Fruit fly (Drosophila melanogaster) whole organism, prepupa: Measurements from ENCODE around the gene Mzt1.

Experiments
- Blimp-1 ChIP-seq: fragments of 200-800 bp; sonication (Bioruptor generic); optimal IDR thresholded peaks from 3 replicates; lab custom pipeline; 2017; ENCODE audit warnings: missing biosample characterization, missing genetic modification characterization, mild to moderate bottlenecking, moderate library complexity, missing genetic modification reagents
- CG10631 ChIP-seq: fragments of 200-800 bp; sonication (Bioruptor generic); optimal IDR thresholded peaks from 2 replicates; lab custom pipeline; 2016; ENCODE audit warnings: missing biosample characterization, missing genetic modification characterization
- CG10669 ChIP-seq: fragments of 200-800 bp; sonication (Bioruptor generic); optimal IDR thresholded peaks from 3 replicates; lab custom pipeline; 2018; ENCODE audit warnings: missing biosample characterization, mild to moderate bottlenecking, missing genetic modification characterization, moderate library complexity
- CG11294 ChIP-seq: fragments of 200-800 bp; sonication (Bioruptor generic); IDR thresholded peaks from 2 replicates; pipeline ENCODE4 v1.3.6; 2022; ENCODE audit warnings: missing biosample characterization, missing genetic modification characterization
- CG11762 ChIP-seq: fragments of 200-800 bp; sonication (Bioruptor generic); optimal IDR thresholded peaks from 3 replicates; lab custom pipeline; 2016; ENCODE audit warnings: missing biosample characterization, missing genetic modification characterization; ENCODE audit not compliant: insufficient read depth
- CG15336 ChIP-seq: fragments of 200-800 bp; sonication (Bioruptor generic); IDR thresholded peaks from 2 replicates; pipeline ENCODE4 v1.3.6; 2022; ENCODE audit warnings: missing biosample characterization, missing genetic modification characterization
- CG1621 ChIP-seq: fragments of 200-800 bp; sonication (Bioruptor generic); optimal IDR thresholded peaks from 3 replicates; lab custom pipeline; 2018; ENCODE audit warnings: missing biosample characterization, mild to moderate bottlenecking, missing genetic modification characterization
- CG16779 ChIP-seq: fragments of 200-800 bp; sonication (Bioruptor generic); optimal IDR thresholded peaks from 3 replicates; lab custom pipeline; 2017; ENCODE audit warnings: missing biosample characterization, mild to moderate bottlenecking, missing genetic modification characterization
- CG3032 ChIP-seq: fragments of 200-800 bp; optimal IDR thresholded peaks from 2 replicates; lab custom pipeline; 2019; ENCODE audit warnings: missing biosample characterization, mild to moderate bottlenecking, missing genetic modification characterization, moderate library complexity
- CG31627 ChIP-seq: fragments of 200-800 bp; sonication (Bioruptor generic); optimal IDR thresholded peaks from 3 replicates; lab custom pipeline; 2016; ENCODE audit warnings: missing biosample characterization, missing genetic modification characterization
- CG34406 ChIP-seq: fragments of 200-800 bp; sonication (Bioruptor generic); optimal IDR thresholded peaks from 3 replicates; lab custom pipeline; 2016; ENCODE audit warnings: missing biosample characterization, missing genetic modification characterization
- CG3919 ChIP-seq: fragments of 200-800 bp; sonication (Bioruptor generic); optimal IDR thresholded peaks from 3 replicates; lab custom pipeline; 2016; ENCODE audit warnings: missing biosample characterization, missing genetic modification characterization
- CG4318 ChIP-seq: fragments of 200-800 bp; sonication (Bioruptor generic); optimal IDR thresholded peaks from 3 replicates; lab custom pipeline; 2017; ENCODE audit warnings: missing biosample characterization, mild to moderate bottlenecking, missing genetic modification characterization
- CG6276 ChIP-seq: fragments of 200-800 bp; sonication (Bioruptor generic); optimal IDR thresholded peaks from 2 replicates; lab custom pipeline; 2017; ENCODE audit warnings: missing biosample characterization, mild to moderate bottlenecking, missing genetic modification characterization
- CG6792 ChIP-seq: fragments of 200-800 bp; sonication (Bioruptor generic); optimal IDR thresholded peaks from 3 replicates; lab custom pipeline; 2016; ENCODE audit warnings: missing biosample characterization, missing genetic modification characterization
- CG6854 ChIP-seq: fragments of 200-800 bp; sonication (Bioruptor generic); optimal IDR thresholded peaks from 2 replicates; lab custom pipeline; 2017; ENCODE audit warnings: missing biosample characterization, mild to moderate bottlenecking, missing genetic modification characterization
- CG8119 ChIP-seq: fragments of 200-800 bp; sonication (Bioruptor generic); IDR thresholded peaks from 3 replicates; pipeline ENCODE4 v1.3.6; 2022; ENCODE audit warnings: missing biosample characterization, missing genetic modification characterization
- CG8319 ChIP-seq: fragments of 200-800 bp; sonication (Bioruptor generic); optimal IDR thresholded peaks from 3 replicates; lab custom pipeline; 2016; ENCODE audit warnings: missing biosample characterization, missing genetic modification characterization
- CG8632 ChIP-seq: fragments of 200-800 bp; sonication (Bioruptor generic); optimal IDR thresholded peaks from 3 replicates; lab custom pipeline; 2016; ENCODE audit warnings: missing biosample characterization, missing genetic modification characterization
- CG9139 ChIP-seq: fragments of 200-800 bp; sonication (Bioruptor generic); optimal IDR thresholded peaks from 3 replicates; lab custom pipeline; 2017; ENCODE audit warnings: missing biosample characterization, mild to moderate bottlenecking, missing genetic modification characterization
- Eip78C ChIP-seq: fragments of 200-800 bp; sonication (Bioruptor generic); peaks from one replicate; lab custom pipeline; 2016; ENCODE audit warnings: missing biosample characterization, missing genetic modification characterization
- Eip93F ChIP-seq: fragments of 200-800 bp; sonication (Bioruptor generic); optimal IDR thresholded peaks from 2 replicates; lab custom pipeline; 2016; ENCODE audit warnings: missing biosample characterization, mild to moderate bottlenecking, missing genetic modification characterization
- Ets21C ChIP-seq: fragments of 200-800 bp; sonication (Bioruptor generic); optimal IDR thresholded peaks from 3 replicates; lab custom pipeline; 2016; ENCODE audit warnings: missing biosample characterization, missing genetic modification characterization
- Ets96B ChIP-seq: fragments of 200-800 bp; optimal IDR thresholded peaks from 2 replicates; lab custom pipeline; 2019; ENCODE audit warnings: missing biosample characterization, mild to moderate bottlenecking, missing genetic modification characterization, moderate library complexity
- Gug ChIP-seq: fragments of 200-800 bp; sonication (Bioruptor generic); IDR thresholded peaks from 2 replicates; pipeline ENCODE4 v1.3.6; 2022; ENCODE audit warnings: missing biosample characterization, missing genetic modification characterization
- Hr38 ChIP-seq: sonication (Bioruptor generic); optimal IDR thresholded peaks from 2 replicates; lab custom pipeline; 2016; ENCODE audit warnings: missing biosample characterization, missing genetic modification characterization
- Lpt ChIP-seq: fragments of 200-800 bp; sonication (Bioruptor generic); optimal IDR thresholded peaks from 3 replicates; lab custom pipeline; 2016; ENCODE audit warnings: missing biosample characterization, missing genetic modification characterization
- Met ChIP-seq: fragments of 200-800 bp; sonication (Bioruptor generic); optimal IDR thresholded peaks from 3 replicates; lab custom pipeline; 2016; ENCODE audit warnings: missing biosample characterization, missing genetic modification characterization
- OdsH ChIP-seq: fragments of 200-800 bp; sonication (Bioruptor generic); optimal IDR thresholded peaks from 3 replicates; lab custom pipeline; 2016; ENCODE audit warnings: missing biosample characterization, missing genetic modification characterization
- Smox ChIP-seq: fragments of 200-800 bp; sonication (Bioruptor generic); optimal IDR thresholded peaks from 3 replicates; lab custom pipeline; 2016; ENCODE audit warnings: missing biosample characterization, missing genetic modification characterization
- Sox102F ChIP-seq: fragments of 200-800 bp; sonication (Bioruptor generic); optimal IDR thresholded peaks from 2 replicates; lab custom pipeline; 2016; ENCODE audit warnings: missing biosample characterization, mild to moderate bottlenecking, missing genetic modification characterization
- achi ChIP-seq: fragments of 200-800 bp; sonication (Bioruptor generic); optimal IDR thresholded peaks from 3 replicates; lab custom pipeline; 2016; ENCODE audit warnings: missing biosample characterization, missing genetic modification characterization
- acj6 ChIP-seq: fragments of 200-800 bp; sonication (Bioruptor generic); optimal IDR thresholded peaks from 3 replicates; lab custom pipeline; 2016; ENCODE audit warnings: missing biosample characterization, missing genetic modification characterization
- dac ChIP-seq: fragments of 200-800 bp; sonication (Bioruptor generic); optimal IDR thresholded peaks from 2 replicates; lab custom pipeline; 2017; ENCODE audit warnings: missing biosample characterization, mild to moderate bottlenecking, missing genetic modification characterization
- dsx ChIP-seq: fragments of 200-800 bp; optimal IDR thresholded peaks from 3 replicates; lab custom pipeline; 2019; ENCODE audit warnings: missing biosample characterization, mild to moderate bottlenecking, missing genetic modification characterization, moderate library complexity; ENCODE audit not compliant: poor library complexity, severe bottlenecking
- eg ChIP-seq: fragments of 200-800 bp; sonication (Bioruptor generic); IDR thresholded peaks from 3 replicates; pipeline ENCODE4 v1.3.6; 2022; ENCODE audit warnings: missing biosample characterization, missing genetic modification characterization
- esn ChIP-seq: fragments of 200-800 bp; sonication (Bioruptor generic); optimal IDR thresholded peaks from 2 replicates; lab custom pipeline; 2016; ENCODE audit warnings: missing biosample characterization, mild to moderate bottlenecking, missing genetic modification characterization, moderate library complexity
- fd59A ChIP-seq: fragments of 200-800 bp; sonication (Bioruptor generic); optimal IDR thresholded peaks from 2 replicates; lab custom pipeline; 2017; ENCODE audit warnings: missing biosample characterization, mild to moderate bottlenecking, missing genetic modification characterization, missing genetic modification reagents
- fkh ChIP-seq: fragments of 200-800 bp; sonication (Bioruptor generic); optimal IDR thresholded peaks from 3 replicates; lab custom pipeline; 2017; ENCODE audit warnings: missing biosample characterization, mild to moderate bottlenecking, missing genetic modification characterization, moderate library complexity
- lz ChIP-seq: fragments of 200-800 bp; sonication (Bioruptor generic); optimal IDR thresholded peaks from 3 replicates; lab custom pipeline; 2016; ENCODE audit warnings: missing biosample characterization, missing genetic modification characterization
- net ChIP-seq: fragments of 200-800 bp; sonication (Bioruptor generic); optimal IDR thresholded peaks from 3 replicates; lab custom pipeline; 2016; ENCODE audit warnings: missing biosample characterization, missing genetic modification characterization
- pdm3 ChIP-seq: fragments of 200-800 bp; sonication (Bioruptor generic); optimal IDR thresholded peaks from 3 replicates; lab custom pipeline; 2016; ENCODE audit warnings: missing biosample characterization, missing genetic modification characterization
- salr ChIP-seq, 2 experiments: fragments of 200-800 bp; sonication (Bioruptor generic); optimal IDR thresholded peaks; 3 replicates each; lab custom pipeline; 2016 to 2018; ENCODE audit warnings: missing biosample characterization in 2 of 2, missing genetic modification characterization in 2 of 2, mild to moderate bottlenecking in 1 of 2
- svp ChIP-seq: fragments of 200-800 bp; sonication (Bioruptor generic); peaks from one replicate; lab custom pipeline; 2016; ENCODE audit warnings: missing biosample characterization, missing genetic modification characterization
- topi ChIP-seq: fragments of 200-800 bp; sonication (Bioruptor generic); optimal IDR thresholded peaks from 3 replicates; lab custom pipeline; 2016; ENCODE audit warnings: missing biosample characterization, missing genetic modification characterization
- vri ChIP-seq: fragments of 200-800 bp; sonication (Bioruptor generic); optimal IDR thresholded peaks from 3 replicates; lab custom pipeline; 2016; ENCODE audit warnings: missing biosample characterization, mild to moderate bottlenecking, missing genetic modification characterization

The Mzt1 gene

dm6 chr3L:2411564-2412080 lies 22.6 kb downstream of the Mzt1 start (continued):
- TF ChIP-seq Hr38 (GFP tag; lab: Kevin White, UChicago): no peak
- peak; percentile 65; the same call in 2 of the 3 replicates for TF ChIP-seq CG8119 (GFP tag; lab: Robert Waterston, UW)
- peak; percentile 72 for TF ChIP-seq Smox
- peak; percentile 77 for TF ChIP-seq eg (GFP tag; lab: Robert Waterston, UW)
- peak in 1 of 2 experiments; percentile 56 for TF ChIP-seq salr (GFP tag; optimal IDR thresholded peaks at IDR 0.05; lab: Kevin White, UChicago)
- peak; percentile 17 for TF ChIP-seq CG6276 (GFP tag; lab: Kevin White, UChicago)
- TF ChIP-seq CG8632: peak; percentile 64
- TF ChIP-seq dsx: peak; percentile 69
- TF ChIP-seq CG1621: peak; percentile 9
- TF ChIP-seq CG3919: peak; percentile 73
- TF ChIP-seq CG11762: peak; percentile 55
- TF ChIP-seq achi (GFP tag; lab: Kevin White, UChicago): peak; percentile 60
- 0 out of 2 replicates have a peak, but pooled peaks have one; percentile 10 for TF ChIP-seq CG11294 (GFP tag; lab: Robert Waterston, UW)
- TF ChIP-seq CG3032 (tag; lab: Kevin White, UChicago): peak; percentile 42
- peak; percentile 21 for TF ChIP-seq fd59A
- TF ChIP-seq CG6854 (GFP tag; lab: Kevin White, UChicago): no peak
- TF ChIP-seq fkh (GFP tag; lab: Kevin White, UChicago): no peak
- TF ChIP-seq svp (GFP tag; lab: Kevin White, UChicago): peak; percentile 85
- TF ChIP-seq Lpt (GFP tag; lab: Kevin White, UChicago): peak; percentile 11
- TF ChIP-seq, all 60 proteins: peak for 50

- peak; percentile 46; the same call in 2 of the 3 replicates for TF ChIP-seq CG8119 (GFP tag; lab: Robert Waterston, UW)
- no peak for TF ChIP-seq vri
Observed at dm6 chr3L:2414876-2415275, 25.8 kb downstream of the Mzt1 start.

- TF ChIP-seq CG3032 (tag; lab: Kevin White, UChicago) (peak; percentile 94), net (peak; percentile 92), Smox (peak; percentile 87), topi (GFP tag; lab: Kevin White, UChicago) (peak; percentile 90), CG8319 (GFP tag; lab: Kevin White, UChicago) (peak; percentile 91), CG11762 (peak; percentile 93), pdm3 (peak; percentile 88), CG31627 (GFP tag; lab: Kevin White, UChicago) (peak; percentile 84), CG10631 (GFP tag; lab: Kevin White, UChicago) (peak; percentile 96), CG1621 (peak; percentile 80), CG10669 (peak; percentile 95), Ets96B (tag; lab: Kevin White, UChicago) (peak; percentile 96), CG8632 (peak; percentile 97), Blimp-1 (peak; percentile 89), CG16779 (tag; lab: Kevin White, UChicago) (peak; percentile 95), Eip93F (GFP tag; lab: Kevin White, UChicago) (peak; percentile 73), CG34406 (GFP tag; lab: Kevin White, UChicago) (peak; percentile 97), dac (GFP tag; lab: Kevin White, UChicago) (peak; percentile 82), CG9139 (GFP tag; lab: Kevin White, UChicago) (peak; percentile 95), OdsH (GFP tag; lab: Kevin White, UChicago) (peak; percentile 95), CG11294 (GFP tag; lab: Robert Waterston, UW) (peak; percentile 69), Ets21C (GFP tag; lab: Kevin White, UChicago) (peak; percentile 77), fkh (GFP tag; lab: Kevin White, UChicago) (peak; percentile 60), CG3919 (peak; percentile 95), Eip78C (GFP tag; lab: Kevin White, UChicago) (peak; percentile 98), eg (GFP tag; lab: Robert Waterston, UW) (peak; percentile 73), Sox102F (GFP tag; lab: Kevin White, UChicago) (peak; percentile 81), acj6 (GFP tag; lab: Kevin White, UChicago) (peak; percentile 96), Met (GFP tag; lab: Kevin White, UChicago) (peak; percentile 86), CG6792 (GFP tag; lab: Kevin White, UChicago) (peak; percentile 95), CG4318 (GFP tag; lab: Kevin White, UChicago) (peak; percentile 94), Gug (peak; percentile 80), CG15336 (GFP tag; lab: Robert Waterston, UW) (peak; percentile 90), esn (GFP tag; lab: Kevin White, UChicago) (peak; percentile 95), lz (GFP tag; lab: Kevin White, UChicago) (peak; percentile 92)
Observed at dm6 chr3L:2417399-2418040, 28.5 kb downstream of the Mzt1 start.
